Fruit fly (Drosophila melanogaster) whole organism, embryonic: ENCODE results near the gene CG5262.

Experiments
- Aef1 ChIP-seq: fragments of 200-800 bp; sonication (Bioruptor generic); IDR thresholded peaks from 3 replicates; pipeline ENCODE4 v1.3.6; 2022; ENCODE audit warnings: missing biosample characterization, missing genetic modification characterization
- CG10431 ChIP-seq: fragments of 200-800 bp; sonication (Bioruptor generic); optimal IDR thresholded peaks from 3 replicates; lab custom pipeline; 2018; ENCODE audit warnings: missing biosample characterization, mild to moderate bottlenecking, missing genetic modification characterization
- CG12299 ChIP-seq: fragments of 200-800 bp; sonication (Bioruptor generic); optimal IDR thresholded peaks from 2 replicates; lab custom pipeline; 2018; ENCODE audit warnings: missing biosample characterization, mild to moderate bottlenecking, missing genetic modification characterization
- CG14050 ChIP-seq: fragments of 200-800 bp; sonication (Bioruptor generic); IDR thresholded peaks from 3 replicates; pipeline ENCODE4 v1.3.6; 2022; ENCODE audit warnings: missing biosample characterization, missing genetic modification characterization
- CG16779 ChIP-seq: fragments of 200-800 bp; sonication (Bioruptor generic); IDR thresholded peaks from 2 replicates; pipeline ENCODE4 v1.3.6; 2022; ENCODE audit warnings: missing biosample characterization, missing genetic modification characterization
- CG16815 ChIP-seq: fragments of 200-800 bp; sonication (Bioruptor generic); optimal IDR thresholded peaks from 3 replicates; lab custom pipeline; 2017; ENCODE audit warnings: missing biosample characterization, mild to moderate bottlenecking, missing genetic modification characterization
- CG32772 ChIP-seq: fragments of 200-800 bp; sonication (Bioruptor generic); IDR thresholded peaks from 2 replicates; pipeline ENCODE4 v1.3.6; 2022; ENCODE audit warnings: missing biosample characterization, missing genetic modification characterization
- CG33213 ChIP-seq: fragments of 200-800 bp; sonication (Bioruptor generic); optimal IDR thresholded peaks from 3 replicates; lab custom pipeline; 2016; ENCODE audit warnings: missing biosample characterization, missing genetic modification characterization
- CG3838 ChIP-seq: fragments of 200-800 bp; sonication (Bioruptor generic); optimal IDR thresholded peaks from 3 replicates; lab custom pipeline; 2016; ENCODE audit warnings: missing biosample characterization, missing genetic modification characterization
- CG3995 ChIP-seq: fragments of 200-800 bp; sonication (Bioruptor generic); optimal IDR thresholded peaks from 3 replicates; lab custom pipeline; 2016; ENCODE audit warnings: missing biosample characterization, missing genetic modification characterization
- CG43689 ChIP-seq: fragments of 200-800 bp; sonication (Bioruptor generic); IDR thresholded peaks from 2 replicates; pipeline ENCODE4 v1.3.6; 2022; ENCODE audit warnings: missing biosample characterization, missing genetic modification characterization
- CG4820 ChIP-seq: fragments of 200-800 bp; sonication (Bioruptor generic); optimal IDR thresholded peaks from 3 replicates; lab custom pipeline; 2016; ENCODE audit warnings: missing biosample characterization, missing genetic modification characterization
- CG5953 ChIP-seq: fragments of 200-800 bp; sonication (Bioruptor generic); IDR thresholded peaks from 2 replicates; pipeline ENCODE4 v1.3.6; 2022; ENCODE audit warnings: missing biosample characterization, missing genetic modification characterization
- CG6854 ChIP-seq: fragments of 200-800 bp; sonication (Bioruptor generic); optimal IDR thresholded peaks from 3 replicates; lab custom pipeline; 2017; ENCODE audit warnings: missing biosample characterization, mild to moderate bottlenecking, missing genetic modification characterization
- CG7271 ChIP-seq: fragments of 200-800 bp; sonication (Bioruptor generic); optimal IDR thresholded peaks from 2 replicates; lab custom pipeline; 2018; ENCODE audit warnings: missing biosample characterization, mild to moderate bottlenecking, missing genetic modification characterization, moderate library complexity
- CG9817 ChIP-seq: fragments of 200-800 bp; sonication (Bioruptor generic); optimal IDR thresholded peaks from 2 replicates; lab custom pipeline; 2018; ENCODE audit warnings: missing biosample characterization, mild to moderate bottlenecking, missing genetic modification characterization, moderate library complexity
- CTCF ChIP-seq: fragments of 200-800 bp; sonication (Bioruptor generic); optimal IDR thresholded peaks from 2 replicates; lab custom pipeline; 2017; ENCODE audit warnings: missing biosample characterization, mild to moderate bottlenecking, missing genetic modification characterization, moderate library complexity
- Camta ChIP-seq: fragments of 200-800 bp; sonication (Bioruptor generic); optimal IDR thresholded peaks from 2 replicates; lab custom pipeline; 2016; ENCODE audit warnings: missing biosample characterization, missing genetic modification characterization
- Dbx ChIP-seq: fragments of 200-800 bp; sonication (Bioruptor generic); IDR thresholded peaks from 3 replicates; pipeline ENCODE4 v1.3.6; 2022; ENCODE audit warnings: missing biosample characterization, missing genetic modification characterization
- Doc2 ChIP-seq: fragments of 200-800 bp; sonication (Bioruptor generic); IDR thresholded peaks from 2 replicates; pipeline ENCODE4 v1.3.6; 2022; ENCODE audit warnings: missing biosample characterization, missing genetic modification characterization
- E2f1 ChIP-seq: fragments of 200-800 bp; sonication (Bioruptor generic); IDR thresholded peaks from 2 replicates; pipeline ENCODE4 v1.3.6; 2022; ENCODE audit warnings: missing biosample characterization, missing genetic modification characterization
- Eip74EF ChIP-seq, 2 experiments: fragments of 200-800 bp in 1 of 2; fragments of >200 bp in 1 of 2; sonication (Bioruptor generic) in 1 of 2; optimal IDR thresholded peaks; 2 replicates each; lab custom pipeline; 2017 to 2019; ENCODE audit warnings: missing biosample characterization in 2 of 2, missing genetic modification characterization in 2 of 2, mild to moderate bottlenecking in 1 of 2, moderate library complexity in 1 of 2
- Hey ChIP-seq: fragments of 200-800 bp; sonication (Bioruptor generic); optimal IDR thresholded peaks from 3 replicates; lab custom pipeline; 2018; ENCODE audit warnings: missing biosample characterization, mild to moderate bottlenecking, missing genetic modification characterization
- Hsf ChIP-seq: fragments of 200-800 bp; sonication (Bioruptor generic); optimal IDR thresholded peaks from 3 replicates; lab custom pipeline; 2016; ENCODE audit warnings: missing biosample characterization, missing genetic modification characterization
- Jarid2 ChIP-seq: fragments of 200-800 bp; sonication (Bioruptor generic); optimal IDR thresholded peaks from 3 replicates; lab custom pipeline; 2017; ENCODE audit warnings: mild to moderate bottlenecking, missing biosample characterization, missing genetic modification reagents, missing genetic modification characterization
- MESR4 ChIP-seq: fragments of 200-800 bp; sonication (Bioruptor generic); optimal IDR thresholded peaks from 2 replicates; lab custom pipeline; 2018; ENCODE audit warnings: missing biosample characterization, mild to moderate bottlenecking, missing genetic modification characterization, moderate library complexity
- Med ChIP-seq: fragments of 200-800 bp; sonication (Bioruptor generic); peaks from one replicate; lab custom pipeline; 2016; ENCODE audit warnings: missing biosample characterization, missing genetic modification characterization, mild to moderate bottlenecking, inconsistent platforms, moderate library complexity
- Mes4 ChIP-seq: fragments of 200-800 bp; sonication (Bioruptor generic); optimal IDR thresholded peaks from 2 replicates; lab custom pipeline; 2016; ENCODE audit warnings: missing biosample characterization, missing genetic modification characterization
- NK7.1 ChIP-seq: fragments of 200-800 bp; sonication (Bioruptor generic); optimal IDR thresholded peaks from 3 replicates; lab custom pipeline; 2016; ENCODE audit warnings: missing biosample characterization, missing genetic modification characterization
- Nf-YB ChIP-seq: fragments of 200-800 bp; sonication (Bioruptor generic); optimal IDR thresholded peaks from 3 replicates; lab custom pipeline; 2019; ENCODE audit warnings: missing biosample characterization, mild to moderate bottlenecking, missing genetic modification characterization, moderate library complexity
- PHDP ChIP-seq: fragments of 200-800 bp; sonication (Bioruptor generic); optimal IDR thresholded peaks from 3 replicates; lab custom pipeline; 2018; ENCODE audit warnings: missing biosample characterization, mild to moderate bottlenecking, missing genetic modification characterization, moderate library complexity
- Six4 ChIP-seq: fragments of 200-800 bp; sonication (Bioruptor generic); optimal IDR thresholded peaks from 2 replicates; lab custom pipeline; 2016; ENCODE audit warnings: missing biosample characterization, missing genetic modification characterization
- Sry-δ ChIP-seq: fragments of 200-800 bp; sonication (Bioruptor generic); optimal IDR thresholded peaks from 2 replicates; lab custom pipeline; 2016; ENCODE audit warnings: missing biosample characterization, missing genetic modification characterization
- Tbp ChIP-seq: fragments of >200 bp; optimal IDR thresholded peaks from 2 replicates; lab custom pipeline; 2018; ENCODE audit warnings: missing biosample characterization, missing genetic modification characterization
- ac ChIP-seq: fragments of 200-800 bp; sonication (Bioruptor generic); optimal IDR thresholded peaks from 3 replicates; lab custom pipeline; 2017; ENCODE audit warnings: missing biosample characterization, mild to moderate bottlenecking, missing genetic modification characterization
- bigmax ChIP-seq: fragments of 200-800 bp; sonication (Bioruptor generic); optimal IDR thresholded peaks from 2 replicates; lab custom pipeline; 2018; ENCODE audit warnings: missing biosample characterization, mild to moderate bottlenecking, missing genetic modification characterization
- croc ChIP-seq: fragments of 200-800 bp; sonication (Bioruptor generic); conservative IDR thresholded peaks from 3 replicates; pipeline ENCODE4 v1.3.6; 2022; ENCODE audit warnings: missing biosample characterization, missing genetic modification characterization
- dmrt99B ChIP-seq: fragments of 200-800 bp; sonication (Bioruptor generic); optimal IDR thresholded peaks from 2 replicates; lab custom pipeline; 2018; ENCODE audit warnings: missing biosample characterization, mild to moderate bottlenecking, missing genetic modification characterization, moderate library complexity
- fd102C ChIP-seq: fragments of 200-800 bp; sonication (Bioruptor generic); optimal IDR thresholded peaks from 2 replicates; lab custom pipeline; 2018; ENCODE audit warnings: missing biosample characterization, mild to moderate bottlenecking, missing genetic modification characterization, moderate library complexity
- gro ChIP-seq: fragments of 200-800 bp; sonication (Bioruptor generic); optimal IDR thresholded peaks from 2 replicates; lab custom pipeline; 2016; ENCODE audit warnings: missing biosample characterization, missing genetic modification characterization
- jing ChIP-seq: fragments of 200-800 bp; sonication (Bioruptor generic); optimal IDR thresholded peaks from 2 replicates; lab custom pipeline; 2018; ENCODE audit warnings: missing biosample characterization, mild to moderate bottlenecking, missing genetic modification characterization
- mld ChIP-seq: fragments of 200-800 bp; sonication (Bioruptor generic); IDR thresholded peaks from 3 replicates; pipeline ENCODE4 v1.3.6; 2022; ENCODE audit warnings: missing biosample characterization, missing genetic modification characterization; ENCODE audit not compliant: partially characterized antibody
- nau ChIP-seq: fragments of 200-800 bp; sonication (Bioruptor generic); optimal IDR thresholded peaks from 3 replicates; lab custom pipeline; 2017; ENCODE audit warnings: missing biosample characterization, mild to moderate bottlenecking, missing genetic modification characterization, missing genetic modification reagents
- nom ChIP-seq: fragments of 200-800 bp; sonication (Bioruptor generic); optimal IDR thresholded peaks from 2 replicates; lab custom pipeline; 2017; ENCODE audit warnings: missing biosample characterization, missing genetic modification characterization, mild to moderate bottlenecking, moderate library complexity, missing genetic modification reagents
- pum ChIP-seq: fragments of 200-800 bp; sonication (Bioruptor generic); optimal IDR thresholded peaks from 2 replicates; lab custom pipeline; 2016; ENCODE audit warnings: missing biosample characterization, missing genetic modification characterization
- slp2 ChIP-seq: fragments of 200-800 bp; sonication (Bioruptor generic); optimal IDR thresholded peaks from 2 replicates; lab custom pipeline; 2016; ENCODE audit warnings: missing biosample characterization, missing genetic modification characterization
- tgo ChIP-seq: fragments of 200-800 bp; sonication (Bioruptor generic); IDR thresholded peaks from 3 replicates; pipeline ENCODE4 v1.3.6; 2022; ENCODE audit warnings: missing biosample characterization, missing genetic modification characterization
- tio ChIP-seq: fragments of 200-800 bp; sonication (Bioruptor generic); optimal IDR thresholded peaks from 2 replicates; lab custom pipeline; 2017; ENCODE audit warnings: missing biosample characterization, missing genetic modification characterization, inconsistent platforms
- wdn ChIP-seq: fragments of 200-800 bp; sonication (Bioruptor generic); IDR thresholded peaks from 2 replicates; pipeline ENCODE4 v1.3.6; 2022; ENCODE audit warnings: missing biosample characterization, missing genetic modification characterization
- wek ChIP-seq: fragments of 200-800 bp; sonication (Bioruptor generic); optimal IDR thresholded peaks from 3 replicates; lab custom pipeline; 2018; ENCODE audit warnings: missing biosample characterization, mild to moderate bottlenecking, missing genetic modification characterization, moderate library complexity
- yki ChIP-seq: fragments of >200 bp; optimal IDR thresholded peaks from 3 replicates; lab custom pipeline; 2018

CG5262 gene

DNA sequence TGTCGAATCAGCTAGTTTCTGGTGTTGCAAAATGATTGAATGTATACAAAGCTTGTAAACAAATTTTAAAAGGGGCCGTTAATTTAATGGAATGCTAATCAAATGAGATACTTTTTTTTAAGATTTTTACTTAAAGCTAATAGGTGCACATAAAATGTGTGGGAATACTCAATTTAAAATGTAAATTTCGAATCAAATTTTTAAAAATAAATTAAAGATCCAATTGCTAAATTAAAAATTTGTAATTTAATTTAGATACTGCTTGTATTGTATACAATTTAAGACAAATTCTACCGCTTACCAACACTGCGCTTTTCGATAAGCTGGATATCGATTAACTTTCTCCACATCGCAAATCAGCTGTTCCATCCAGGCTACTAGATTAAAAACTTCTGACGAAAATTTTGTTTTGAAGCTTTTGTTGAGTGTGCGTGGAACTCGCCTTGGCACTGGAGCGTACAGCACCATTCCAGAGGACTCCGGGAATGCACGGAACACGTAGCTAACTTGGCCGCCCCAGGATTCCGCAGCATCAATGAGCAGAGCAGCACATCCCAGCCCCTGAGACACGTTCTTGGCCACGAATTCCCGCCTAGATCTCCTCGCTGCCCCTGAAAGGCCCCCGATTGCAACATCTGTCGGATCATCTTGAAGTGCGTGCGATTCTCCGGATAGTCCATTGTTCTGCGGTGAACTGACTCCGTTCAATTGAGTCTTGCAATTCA is 46.0 kb downstream of the CG5262 start, which contains the start of the genes CG5498 and fbl (continued):
- peak; percentile 26 for TF ChIP-seq CG16815 (GFP tag; lab: Kevin White, UChicago)
- no peak for TF ChIP-seq CG3838
- TF ChIP-seq Med (GFP tag; lab: Kevin White, UChicago): peak; percentile 73
- no peak for TF ChIP-seq CG6854 (GFP tag; lab: Kevin White, UChicago)
- no peak for TF ChIP-seq yki (lab: Kevin White, UChicago)
- peak; percentile 67 for TF ChIP-seq Dbx (GFP tag; lab: Robert Waterston, UW)
- peak; percentile 40 for TF ChIP-seq Sry-δ
- peak; percentile 40 for TF ChIP-seq CG9817
- TF ChIP-seq Mes4 (GFP tag; lab: Kevin White, UChicago): peak; percentile 6
- TF ChIP-seq CTCF: no peak
- no peak for TF ChIP-seq nau (GFP tag; lab: Kevin White, UChicago)
- TF ChIP-seq CG14050 (GFP tag; lab: Robert Waterston, UW): no peak
- TF ChIP-seq Camta: peak; percentile 45
- TF ChIP-seq Jarid2: no peak
- peak; percentile 10 for TF ChIP-seq CG3995 (GFP tag; lab: Kevin White, UChicago)
- no peak for TF ChIP-seq ac
- TF ChIP-seq pum (GFP tag; lab: Kevin White, UChicago): peak; percentile 14
- TF ChIP-seq CG32772 (GFP tag; lab: Robert Waterston, UW): 0 out of 2 replicates have a peak, but pooled peaks have one; percentile 22
- peak; percentile 78 for TF ChIP-seq Hsf (GFP tag; lab: Kevin White, UChicago)
- peak; percentile 70 for TF ChIP-seq PHDP
- no peak for TF ChIP-seq Doc2 (GFP tag; lab: Robert Waterston, UW)
- TF ChIP-seq CG12299 (tag; lab: Kevin White, UChicago): no peak
- TF ChIP-seq Six4 (GFP tag; lab: Kevin White, UChicago): peak; percentile 30
- no peak for TF ChIP-seq croc (GFP tag; lab: Robert Waterston, UW)
- peak; percentile 21 for TF ChIP-seq gro
- no peak; the same call in 1 of the 2 replicates for TF ChIP-seq E2f1 (GFP tag; lab: Robert Waterston, UW)
- TF ChIP-seq NK7.1 (GFP tag; lab: Kevin White, UChicago): no peak
- no peak for TF ChIP-seq Aef1 (GFP tag; lab: Robert Waterston, UW)
- TF ChIP-seq jing: no peak
- TF ChIP-seq CG4820 (GFP tag; lab: Kevin White, UChicago): peak; percentile 50
- TF ChIP-seq nom (GFP tag; lab: Kevin White, UChicago): no peak
- no peak for TF ChIP-seq wek (GFP tag; lab: Kevin White, UChicago)
- no peak for TF ChIP-seq fd102C (GFP tag; lab: Kevin White, UChicago)
- no peak for TF ChIP-seq bigmax (GFP tag; lab: Kevin White, UChicago)
- TF ChIP-seq Hey (tag; lab: Kevin White, UChicago): no peak
- TF ChIP-seq CG7271 (tag; lab: Kevin White, UChicago): peak; percentile 1
- no peak for TF ChIP-seq Tbp (GFP tag; lab: Kevin White, UChicago)
- TF ChIP-seq tgo (GFP tag; lab: Robert Waterston, UW): peak; percentile 27; the same call in 1 of the 3 replicates
- TF ChIP-seq mld (GFP tag; lab: Robert Waterston, UW): peak; percentile 54; the same call in 1 of the 3 replicates
- TF ChIP-seq CG16779 (GFP tag; lab: Robert Waterston, UW): no peak
- no peak for TF ChIP-seq Nf-YB (GFP tag; lab: Kevin White, UChicago)
- TF ChIP-seq MESR4 (GFP tag; lab: Kevin White, UChicago): peak; percentile 60
- peak; percentile 43 for TF ChIP-seq CG10431 (GFP tag; lab: Kevin White, UChicago)
- TF ChIP-seq wdn (GFP tag; lab: Robert Waterston, UW): no peak
- no peak for TF ChIP-seq CG43689
- TF ChIP-seq CG5953 (GFP tag; lab: Robert Waterston, UW): no peak
- TF ChIP-seq CG33213 (GFP tag; lab: Kevin White, UChicago): peak; percentile 29
- peak; percentile 62 for TF ChIP-seq dmrt99B (tag; lab: Kevin White, UChicago)
- TF ChIP-seq Eip74EF (GFP tag; optimal IDR thresholded peaks at IDR 0.05; lab: Kevin White, UChicago): peak in 1 of 2 experiments; percentile 40
- no peak for TF ChIP-seq slp2 (GFP tag; lab: Kevin White, UChicago)
- TF ChIP-seq tio (GFP tag; lab: Kevin White, UChicago): peak; percentile 53
